Fruit fly (Drosophila melanogaster) whole organism, prepupa: Measurements from ENCODE around the gene HP5.

ENCODE experiments used
- Blimp-1 ChIP-seq: fragments of 200-800 bp; sonication (Bioruptor generic); optimal IDR thresholded peaks from 3 replicates; lab custom pipeline; 2017; ENCODE audit warnings: missing biosample characterization, missing genetic modification characterization, mild to moderate bottlenecking, moderate library complexity, missing genetic modification reagents
- CG10631 ChIP-seq: fragments of 200-800 bp; sonication (Bioruptor generic); optimal IDR thresholded peaks from 2 replicates; lab custom pipeline; 2016; ENCODE audit warnings: missing biosample characterization, missing genetic modification characterization
- CG11294 ChIP-seq: fragments of 200-800 bp; sonication (Bioruptor generic); IDR thresholded peaks from 2 replicates; pipeline ENCODE4 v1.3.6; 2022; ENCODE audit warnings: missing biosample characterization, missing genetic modification characterization
- CG11902 ChIP-seq: fragments of 200-800 bp; sonication (Bioruptor generic); optimal IDR thresholded peaks from 3 replicates; lab custom pipeline; 2016; ENCODE audit warnings: missing biosample characterization, missing genetic modification characterization
- CG15336 ChIP-seq: fragments of 200-800 bp; sonication (Bioruptor generic); IDR thresholded peaks from 2 replicates; pipeline ENCODE4 v1.3.6; 2022; ENCODE audit warnings: missing biosample characterization, missing genetic modification characterization
- CG1621 ChIP-seq: fragments of 200-800 bp; sonication (Bioruptor generic); optimal IDR thresholded peaks from 3 replicates; lab custom pipeline; 2018; ENCODE audit warnings: missing biosample characterization, mild to moderate bottlenecking, missing genetic modification characterization
- CG3032 ChIP-seq: fragments of 200-800 bp; optimal IDR thresholded peaks from 2 replicates; lab custom pipeline; 2019; ENCODE audit warnings: missing biosample characterization, mild to moderate bottlenecking, missing genetic modification characterization, moderate library complexity
- CG31627 ChIP-seq: fragments of 200-800 bp; sonication (Bioruptor generic); optimal IDR thresholded peaks from 3 replicates; lab custom pipeline; 2016; ENCODE audit warnings: missing biosample characterization, missing genetic modification characterization
- CG32006 ChIP-seq: fragments of 200-800 bp; sonication (Bioruptor generic); optimal IDR thresholded peaks from 3 replicates; lab custom pipeline; 2017; ENCODE audit warnings: missing biosample characterization, mild to moderate bottlenecking, missing genetic modification characterization
- CG34406 ChIP-seq: fragments of 200-800 bp; sonication (Bioruptor generic); optimal IDR thresholded peaks from 3 replicates; lab custom pipeline; 2016; ENCODE audit warnings: missing biosample characterization, missing genetic modification characterization
- CG3919 ChIP-seq: fragments of 200-800 bp; sonication (Bioruptor generic); optimal IDR thresholded peaks from 3 replicates; lab custom pipeline; 2016; ENCODE audit warnings: missing biosample characterization, missing genetic modification characterization
- CG4318 ChIP-seq: fragments of 200-800 bp; sonication (Bioruptor generic); optimal IDR thresholded peaks from 3 replicates; lab custom pipeline; 2017; ENCODE audit warnings: missing biosample characterization, mild to moderate bottlenecking, missing genetic modification characterization
- CG6163 ChIP-seq: fragments of 200-800 bp; sonication (Bioruptor generic); IDR thresholded peaks from 3 replicates; pipeline ENCODE4 v1.3.6; 2022; ENCODE audit warnings: missing biosample characterization, missing genetic modification characterization
- CG6276 ChIP-seq: fragments of 200-800 bp; sonication (Bioruptor generic); optimal IDR thresholded peaks from 2 replicates; lab custom pipeline; 2017; ENCODE audit warnings: missing biosample characterization, mild to moderate bottlenecking, missing genetic modification characterization
- CG6792 ChIP-seq: fragments of 200-800 bp; sonication (Bioruptor generic); optimal IDR thresholded peaks from 3 replicates; lab custom pipeline; 2016; ENCODE audit warnings: missing biosample characterization, missing genetic modification characterization
- CG6808 ChIP-seq: fragments of 200-800 bp; sonication (Bioruptor generic); optimal IDR thresholded peaks from 3 replicates; lab custom pipeline; 2017; ENCODE audit warnings: missing biosample characterization, missing genetic modification characterization, mild to moderate bottlenecking, moderate library complexity, missing genetic modification reagents
- CG8119 ChIP-seq: fragments of 200-800 bp; sonication (Bioruptor generic); IDR thresholded peaks from 3 replicates; pipeline ENCODE4 v1.3.6; 2022; ENCODE audit warnings: missing biosample characterization, missing genetic modification characterization
- CG8319 ChIP-seq: fragments of 200-800 bp; sonication (Bioruptor generic); optimal IDR thresholded peaks from 3 replicates; lab custom pipeline; 2016; ENCODE audit warnings: missing biosample characterization, missing genetic modification characterization
- CG8632 ChIP-seq: fragments of 200-800 bp; sonication (Bioruptor generic); optimal IDR thresholded peaks from 3 replicates; lab custom pipeline; 2016; ENCODE audit warnings: missing biosample characterization, missing genetic modification characterization
- Eip78C ChIP-seq: fragments of 200-800 bp; sonication (Bioruptor generic); peaks from one replicate; lab custom pipeline; 2016; ENCODE audit warnings: missing biosample characterization, missing genetic modification characterization
- Ets21C ChIP-seq: fragments of 200-800 bp; sonication (Bioruptor generic); optimal IDR thresholded peaks from 3 replicates; lab custom pipeline; 2016; ENCODE audit warnings: missing biosample characterization, missing genetic modification characterization
- Ets96B ChIP-seq: fragments of 200-800 bp; optimal IDR thresholded peaks from 2 replicates; lab custom pipeline; 2019; ENCODE audit warnings: missing biosample characterization, mild to moderate bottlenecking, missing genetic modification characterization, moderate library complexity
- Gug ChIP-seq: fragments of 200-800 bp; sonication (Bioruptor generic); IDR thresholded peaks from 2 replicates; pipeline ENCODE4 v1.3.6; 2022; ENCODE audit warnings: missing biosample characterization, missing genetic modification characterization
- Hr38 ChIP-seq: sonication (Bioruptor generic); optimal IDR thresholded peaks from 2 replicates; lab custom pipeline; 2016; ENCODE audit warnings: missing biosample characterization, missing genetic modification characterization
- Hr39 ChIP-seq: fragments of 200-800 bp; sonication (Bioruptor generic); optimal IDR thresholded peaks from 2 replicates; lab custom pipeline; 2016; ENCODE audit warnings: missing biosample characterization, missing genetic modification characterization
- Hr4 ChIP-seq: fragments of 200-800 bp; sonication (Bioruptor generic); optimal IDR thresholded peaks from 3 replicates; lab custom pipeline; 2016; ENCODE audit warnings: missing biosample characterization, missing genetic modification characterization
- Lpt ChIP-seq: fragments of 200-800 bp; sonication (Bioruptor generic); optimal IDR thresholded peaks from 3 replicates; lab custom pipeline; 2016; ENCODE audit warnings: missing biosample characterization, missing genetic modification characterization
- Met ChIP-seq: fragments of 200-800 bp; sonication (Bioruptor generic); optimal IDR thresholded peaks from 3 replicates; lab custom pipeline; 2016; ENCODE audit warnings: missing biosample characterization, missing genetic modification characterization
- OdsH ChIP-seq: fragments of 200-800 bp; sonication (Bioruptor generic); optimal IDR thresholded peaks from 3 replicates; lab custom pipeline; 2016; ENCODE audit warnings: missing biosample characterization, missing genetic modification characterization
- Smox ChIP-seq: fragments of 200-800 bp; sonication (Bioruptor generic); optimal IDR thresholded peaks from 3 replicates; lab custom pipeline; 2016; ENCODE audit warnings: missing biosample characterization, missing genetic modification characterization
- Sox14 ChIP-seq: fragments of 200-800 bp; sonication (Bioruptor generic); optimal IDR thresholded peaks from 3 replicates; lab custom pipeline; 2016; ENCODE audit warnings: missing biosample characterization, missing genetic modification characterization
- achi ChIP-seq: fragments of 200-800 bp; sonication (Bioruptor generic); optimal IDR thresholded peaks from 3 replicates; lab custom pipeline; 2016; ENCODE audit warnings: missing biosample characterization, missing genetic modification characterization
- acj6 ChIP-seq: fragments of 200-800 bp; sonication (Bioruptor generic); optimal IDR thresholded peaks from 3 replicates; lab custom pipeline; 2016; ENCODE audit warnings: missing biosample characterization, missing genetic modification characterization
- cyc ChIP-seq: fragments of 200-800 bp; sonication (Bioruptor generic); optimal IDR thresholded peaks from 3 replicates; lab custom pipeline; 2016; ENCODE audit warnings: missing biosample characterization, missing genetic modification characterization
- dac ChIP-seq: fragments of 200-800 bp; sonication (Bioruptor generic); optimal IDR thresholded peaks from 2 replicates; lab custom pipeline; 2017; ENCODE audit warnings: missing biosample characterization, mild to moderate bottlenecking, missing genetic modification characterization
- eg ChIP-seq: fragments of 200-800 bp; sonication (Bioruptor generic); IDR thresholded peaks from 3 replicates; pipeline ENCODE4 v1.3.6; 2022; ENCODE audit warnings: missing biosample characterization, missing genetic modification characterization
- fd59A ChIP-seq: fragments of 200-800 bp; sonication (Bioruptor generic); optimal IDR thresholded peaks from 2 replicates; lab custom pipeline; 2017; ENCODE audit warnings: missing biosample characterization, mild to moderate bottlenecking, missing genetic modification characterization, missing genetic modification reagents
- fd85E ChIP-seq: fragments of 200-800 bp; sonication (Bioruptor generic); optimal IDR thresholded peaks from 3 replicates; lab custom pipeline; 2016; ENCODE audit warnings: missing biosample characterization, missing genetic modification characterization
- fkh ChIP-seq: fragments of 200-800 bp; sonication (Bioruptor generic); optimal IDR thresholded peaks from 3 replicates; lab custom pipeline; 2017; ENCODE audit warnings: missing biosample characterization, mild to moderate bottlenecking, missing genetic modification characterization, moderate library complexity
- lz ChIP-seq: fragments of 200-800 bp; sonication (Bioruptor generic); optimal IDR thresholded peaks from 3 replicates; lab custom pipeline; 2016; ENCODE audit warnings: missing biosample characterization, missing genetic modification characterization
- net ChIP-seq: fragments of 200-800 bp; sonication (Bioruptor generic); optimal IDR thresholded peaks from 3 replicates; lab custom pipeline; 2016; ENCODE audit warnings: missing biosample characterization, missing genetic modification characterization
- pdm3 ChIP-seq: fragments of 200-800 bp; sonication (Bioruptor generic); optimal IDR thresholded peaks from 3 replicates; lab custom pipeline; 2016; ENCODE audit warnings: missing biosample characterization, missing genetic modification characterization
- salr ChIP-seq, 2 experiments: fragments of 200-800 bp; sonication (Bioruptor generic); optimal IDR thresholded peaks; 3 replicates each; lab custom pipeline; 2016 to 2018; ENCODE audit warnings: missing biosample characterization in 2 of 2, missing genetic modification characterization in 2 of 2, mild to moderate bottlenecking in 1 of 2
- spab ChIP-seq: fragments of 200-800 bp; sonication (Bioruptor generic); optimal IDR thresholded peaks from 2 replicates; lab custom pipeline; 2017; ENCODE audit warnings: missing biosample characterization, mild to moderate bottlenecking, missing genetic modification characterization, missing genetic modification reagents
- svp ChIP-seq: fragments of 200-800 bp; sonication (Bioruptor generic); peaks from one replicate; lab custom pipeline; 2016; ENCODE audit warnings: missing biosample characterization, missing genetic modification characterization
- topi ChIP-seq: fragments of 200-800 bp; sonication (Bioruptor generic); optimal IDR thresholded peaks from 3 replicates; lab custom pipeline; 2016; ENCODE audit warnings: missing biosample characterization, missing genetic modification characterization
- vri ChIP-seq: fragments of 200-800 bp; sonication (Bioruptor generic); optimal IDR thresholded peaks from 3 replicates; lab custom pipeline; 2016; ENCODE audit warnings: missing biosample characterization, mild to moderate bottlenecking, missing genetic modification characterization

HP5 gene

dm6 chrX:11422071-11422470, 32.5 kb upstream of the HP5 start (continued):
- TF ChIP-seq CG4318 (GFP tag; lab: Kevin White, UChicago) (no peak), spab (GFP tag; lab: Kevin White, UChicago) (no peak), vri (GFP tag; lab: Kevin White, UChicago) (no peak), CG6808 (GFP tag; lab: Kevin White, UChicago) (no peak), CG3032 (tag; lab: Kevin White, UChicago) (no peak), eg (no peak), acj6 (GFP tag; lab: Kevin White, UChicago) (peak; percentile 26)
- TF ChIP-seq, all 60 proteins: peak for 6

- TF ChIP-seq Hr4 (GFP tag; lab: Kevin White, UChicago) (no peak), CG15336 (GFP tag; lab: Robert Waterston, UW) (no peak), svp (GFP tag; lab: Kevin White, UChicago) (peak; percentile 56), fkh (GFP tag; lab: Kevin White, UChicago) (peak; percentile 5)
- TF ChIP-seq, all 60 proteins: peak for 2
Measured at dm6 chrX:11422532-11422931, 32.1 kb upstream of the HP5 start, which contains the start of gene Gs2. TSS of gene Gs2 (plus strand) at chrX:11422832.

dm6 chrX:11423277-11423717, 31.3 kb upstream of the HP5 start:
- TF ChIP-seq Ets96B (tag; lab: Kevin White, UChicago) (no peak), CG4318 (GFP tag; lab: Kevin White, UChicago) (no peak), Eip78C (GFP tag; lab: Kevin White, UChicago) (peak; percentile 78), CG15336 (GFP tag; lab: Robert Waterston, UW) (peak; percentile 80), CG3032 (tag; lab: Kevin White, UChicago) (no peak), cyc (GFP tag; lab: Kevin White, UChicago) (peak; percentile 91), Gug (GFP tag; lab: Robert Waterston, UW) (peak; percentile 65), CG11902 (peak; percentile 58), fd85E (GFP tag; lab: Kevin White, UChicago) (no peak), Ets21C (GFP tag; lab: Kevin White, UChicago) (peak; percentile 87), topi (GFP tag; lab: Kevin White, UChicago) (peak; percentile 92), CG32006 (GFP tag; lab: Kevin White, UChicago) (peak; percentile 70), achi (GFP tag; lab: Kevin White, UChicago) (peak; percentile 65), Sox14 (GFP tag; lab: Kevin White, UChicago) (peak; percentile 79), CG34406 (GFP tag; lab: Kevin White, UChicago) (peak; percentile 76), CG6792 (GFP tag; lab: Kevin White, UChicago) (peak; percentile 68), CG10631 (GFP tag; lab: Kevin White, UChicago) (peak; percentile 48), Hr38 (GFP tag; lab: Kevin White, UChicago) (no peak), CG6163 (peak; percentile 75; the same call in 2 of the 3 replicates), CG6276 (peak; percentile 70), pdm3 (GFP tag; lab: Kevin White, UChicago) (peak; percentile 76), fkh (GFP tag; lab: Kevin White, UChicago) (peak; percentile 42), CG8632 (GFP tag; lab: Kevin White, UChicago) (peak; percentile 71), CG8319 (GFP tag; lab: Kevin White, UChicago) (peak; percentile 45), CG1621 (tag; lab: Kevin White, UChicago) (no peak), spab (GFP tag; lab: Kevin White, UChicago) (no peak), Smox (peak; percentile 87), Blimp-1 (GFP tag; lab: Kevin White, UChicago) (peak; percentile 67), eg (peak; percentile 84), CG31627 (peak; percentile 93), acj6 (GFP tag; lab: Kevin White, UChicago) (peak; percentile 68), dac (GFP tag; lab: Kevin White, UChicago) (no peak), salr (GFP tag; optimal IDR thresholded peaks at IDR 0.05; lab: Kevin White, UChicago) (peak in 1 of 2 experiments; percentile 30), Hr4 (GFP tag; lab: Kevin White, UChicago) (peak; percentile 76), net (GFP tag; lab: Kevin White, UChicago) (peak; percentile 54), Met (GFP tag; lab: Kevin White, UChicago) (peak; percentile 88), CG3919 (GFP tag; lab: Kevin White, UChicago) (peak; percentile 71), fd59A (GFP tag; lab: Kevin White, UChicago) (no peak), OdsH (GFP tag; lab: Kevin White, UChicago) (peak; percentile 78), Hr39 (GFP tag; lab: Kevin White, UChicago) (peak; percentile 94), CG8119 (peak; percentile 70; the same call in 2 of the 3 replicates), lz (peak; percentile 89), CG11294 (GFP tag; lab: Robert Waterston, UW) (peak; percentile 76), Lpt (GFP tag; lab: Kevin White, UChicago) (peak; percentile 45)
